Worm (Caenorhabditis elegans) whole organism, late embryonic: ENCODE results near the gene ugt-19.

Source experiments
- K02D7.2 ChIP-seq: sonication (generic microtip); optimal IDR thresholded peaks from 2 replicates; lab custom pipeline; 2017; ENCODE audit warnings: mild to moderate bottlenecking, missing genetic modification characterization, missing compliant biosample characterization
- ama-1 ChIP-seq: fragments of 150-350 bp; optimal IDR thresholded peaks from 2 replicates; lab custom pipeline; 2014
- fkh-10 ChIP-seq: fragments of 150-350 bp; optimal IDR thresholded peaks from 2 replicates; lab custom pipeline; 2014; ENCODE audit warnings: missing biosample characterization, missing genetic modification reagents, missing genetic modification characterization
- hlh-8 ChIP-seq: sonication (generic microtip); optimal IDR thresholded peaks from 2 replicates; lab custom pipeline; 2016; ENCODE audit warnings: missing genotype, missing genetic modification characterization, missing compliant biosample characterization
- nhr-232 ChIP-seq: sonication (generic microtip); optimal IDR thresholded peaks from 2 replicates; lab custom pipeline; 2016; ENCODE audit warnings: missing genetic modification characterization, missing compliant biosample characterization
- pha-4 ChIP-seq: fragments of 150-350 bp; optimal IDR thresholded peaks from 2 replicates; lab custom pipeline; 2018; ENCODE audit warnings: missing biosample characterization, missing genetic modification reagents, missing genetic modification characterization
- sdc-2 ChIP-seq: sonication (generic microtip); optimal IDR thresholded peaks from 2 replicates; lab custom pipeline; 2016; ENCODE audit warnings: missing genotype, missing genetic modification characterization, missing compliant biosample characterization

DNA sequence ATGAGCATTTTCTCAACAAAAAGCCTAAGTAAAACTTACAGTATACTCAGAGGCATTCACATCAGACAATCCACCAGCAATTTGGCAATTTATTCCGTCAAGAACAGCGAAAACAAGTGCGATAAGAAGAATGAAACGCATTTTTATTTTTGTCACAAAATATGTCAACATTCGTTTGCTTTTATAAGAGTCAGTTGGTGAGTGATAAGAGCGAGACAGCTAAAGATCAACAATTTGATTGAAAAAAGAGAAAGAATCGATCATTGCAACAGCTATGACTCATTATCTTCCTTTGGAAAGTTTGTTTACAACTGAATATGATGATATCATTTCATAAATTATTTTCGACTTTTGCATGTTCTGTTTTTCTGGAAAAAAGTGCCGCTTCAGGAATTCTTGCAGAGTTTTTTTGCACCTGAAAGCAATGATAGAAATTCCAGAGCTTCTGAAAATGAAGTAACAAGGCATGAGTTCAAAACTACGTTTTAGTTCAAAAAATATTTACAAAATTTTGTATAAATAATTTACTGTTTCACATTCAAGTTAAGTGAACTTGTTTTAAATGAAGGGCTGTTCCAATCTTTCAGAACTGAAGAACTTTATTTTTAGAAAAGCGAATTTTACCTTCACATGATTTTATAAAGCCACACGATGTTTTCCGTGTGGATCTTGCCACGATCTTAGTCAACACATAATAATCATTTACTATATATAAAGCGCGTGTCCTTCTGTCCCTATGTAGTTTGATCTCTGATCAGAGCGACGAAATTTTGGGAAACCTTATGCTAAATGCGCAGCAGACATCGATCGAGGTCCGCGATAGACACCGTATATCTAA, 13.9 kb upstream of the ugt-19 start, which contains the start of gene cpi-1:
- TF ChIP-seq ama-1 (no peak), nhr-232 (tag; lab: Kevin White, UChicago) (no peak), sdc-2 (tag; lab: Kevin White, UChicago) (no peak), fkh-10 (GFP tag; lab: Kevin White, UChicago) (no peak), K02D7.2 (no peak), pha-4 (tag; lab: Kevin White, UChicago) (no peak), hlh-8 (tag; lab: Kevin White, UChicago) (no peak)
